Worm (Caenorhabditis elegans): Measurements from ENCODE around the gene scly-1.

Gene scly-1

DNA sequence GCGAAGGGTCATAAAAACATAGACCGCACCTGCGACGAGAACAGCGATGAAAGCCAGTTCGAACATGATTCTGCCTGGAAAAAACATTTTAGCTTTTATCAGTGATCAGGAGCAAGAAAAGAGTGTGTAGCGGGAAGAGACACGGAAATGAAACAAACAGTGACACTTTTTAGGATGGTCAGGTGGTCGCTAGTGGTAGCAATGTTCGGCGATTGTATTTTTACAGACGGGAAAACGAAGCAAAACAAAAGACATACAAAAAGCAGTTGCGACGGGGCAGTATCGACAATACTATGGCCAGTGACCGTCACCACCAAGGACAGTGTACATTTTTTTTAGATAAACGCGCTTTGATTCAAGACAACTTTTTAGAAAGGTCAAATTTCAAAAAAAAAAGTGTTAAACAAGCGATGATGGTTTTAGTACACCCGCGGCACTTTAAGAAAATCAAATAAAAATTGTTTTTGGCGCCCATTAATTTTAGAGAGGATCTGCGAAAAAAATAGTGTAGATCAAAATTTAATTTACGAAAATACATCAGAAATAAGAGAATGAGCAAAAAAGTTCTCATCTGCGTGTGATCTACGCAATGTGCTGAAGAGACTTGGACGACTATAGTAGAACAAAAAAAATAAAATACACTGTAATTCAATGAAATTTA lies 45.3 kb downstream of the scly-1 start, which contains the start of gene T24H7.9:
T24H7.9 (minus strand) TSS at position 74 of the 661 bp plus-strand sequence.
- TF ChIP-seq ama-1 (optimal IDR thresholded peaks at IDR 0.05) (no peak), tbx-37 (GFP tag; conservative IDR thresholded peaks at IDR 0.05) (no peak), ets-7 (tag; optimal IDR thresholded peaks at IDR 0.05) (no peak), hnd-1 (tag; optimal IDR thresholded peaks at IDR 0.05) (no peak), tra-4 (tag; optimal IDR thresholded peaks at IDR 0.05) (no peak), ceh-13 (GFP tag; optimal IDR thresholded peaks at IDR 0.05) (no peak), ceh-36 (tag; optimal IDR thresholded peaks at IDR 0.05) (no peak), tbx-11 (GFP tag; IDR thresholded peaks at IDR 0.05) (no peak), pes-1 (GFP tag; IDR thresholded peaks at IDR 0.05) (no peak), flt-1 (GFP tag; IDR thresholded peaks at IDR 0.05) (no peak), aly-1 (tag; optimal IDR thresholded peaks at IDR 0.05) (no peak), sea-1 (GFP tag; conservative IDR thresholded peaks at IDR 0.05) (no peak), hmbx-1 (tag; optimal IDR thresholded peaks at IDR 0.05) (no peak), B0310.2 (tag; optimal IDR thresholded peaks at IDR 0.05) (no peak), F13C5.2 (tag; optimal IDR thresholded peaks at IDR 0.05) (no peak), hmg-4 (GFP tag; optimal IDR thresholded peaks at IDR 0.05) (no peak), scrt-1 (GFP tag; IDR thresholded peaks at IDR 0.05) (no peak)

DNA sequence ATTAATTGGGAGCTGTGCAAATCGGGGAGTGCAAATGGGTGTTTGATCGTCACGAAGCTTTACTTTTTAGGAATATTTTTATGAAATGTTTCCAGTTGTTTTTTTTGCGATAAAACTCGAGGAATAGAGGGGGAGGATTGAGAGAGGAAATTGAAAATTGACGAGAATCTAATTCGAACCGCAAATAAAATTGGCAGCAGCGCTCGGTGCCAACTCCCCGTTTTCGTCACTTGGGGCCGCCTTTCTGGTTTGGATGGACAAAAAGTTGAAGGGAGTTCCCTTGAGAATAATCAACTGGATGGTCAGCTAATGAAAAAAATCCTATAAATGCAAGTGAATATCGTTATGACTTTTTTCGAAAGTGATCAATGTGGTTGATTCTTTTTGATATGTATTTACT lies 50.8 kb downstream of the scly-1 start:
- TF ChIP-seq flt-1 (GFP tag; IDR thresholded peaks at IDR 0.05) (no peak), B0310.2 (tag; optimal IDR thresholded peaks at IDR 0.05) (no peak), F13C5.2 (tag; optimal IDR thresholded peaks at IDR 0.05) (no peak), ceh-13 (GFP tag; optimal IDR thresholded peaks at IDR 0.05) (no peak), sea-1 (GFP tag; conservative IDR thresholded peaks at IDR 0.05) (no peak), tra-4 (tag; optimal IDR thresholded peaks at IDR 0.05) (no peak)

All from whole organism, early embryonic.